Worm (Caenorhabditis elegans) whole organism, midembryonic: Measurements from ENCODE around the gene fbxb-107.

ENCODE experiments used
- T22C8.4 ChIP-seq: fragments of 200-800 bp; sonication (Bioruptor generic); IDR thresholded peaks from 2 replicates; pipeline ENCODE4 v1.3.6; 2022; ENCODE audit warnings: missing genetic modification characterization, missing compliant biosample characterization
- cog-1 ChIP-seq: sonication (generic microtip); optimal IDR thresholded peaks from 2 replicates; lab custom pipeline; 2016; ENCODE audit warnings: missing genetic modification characterization, missing compliant biosample characterization
- flt-1 ChIP-seq: fragments of 200-800 bp; sonication (Bioruptor generic); IDR thresholded peaks from 2 replicates; pipeline ENCODE4 v1.3.6; 2022; ENCODE audit warnings: missing genetic modification characterization, missing compliant biosample characterization
- klf-2 ChIP-seq: fragments of 200-800 bp; sonication (Bioruptor generic); conservative IDR thresholded peaks from 2 replicates; pipeline ENCODE4 v1.3.6; 2022; ENCODE audit warnings: missing genetic modification reagents, missing genetic modification characterization, missing compliant biosample characterization
- med-1 ChIP-seq: sonication (generic microtip); optimal IDR thresholded peaks from 2 replicates; lab custom pipeline; 2017; ENCODE audit warnings: missing genetic modification characterization, mild to moderate bottlenecking, missing compliant biosample characterization, antibody characterized with exemption, missing genetic modification reagents; ENCODE audit not compliant: insufficient read depth
- ref-1 ChIP-seq: fragments of 200-800 bp; sonication (Bioruptor generic); conservative IDR thresholded peaks from 2 replicates; pipeline ENCODE4 v1.3.6; 2022; ENCODE audit warnings: missing genetic modification reagents, missing genetic modification characterization, missing compliant biosample characterization
- tab-1 ChIP-seq: fragments of 200-800 bp; sonication (Bioruptor generic); IDR thresholded peaks from 2 replicates; pipeline ENCODE4 v1.3.6; 2022; ENCODE audit warnings: missing genetic modification characterization, missing compliant biosample characterization
- ztf-23 ChIP-seq: fragments of 200-800 bp; sonication (Bioruptor generic); IDR thresholded peaks from 2 replicates; pipeline ENCODE4 v1.3.6; 2022; ENCODE audit warnings: missing genetic modification reagents, missing genetic modification characterization, missing compliant biosample characterization
- ztf-29 ChIP-seq: fragments of 200-800 bp; sonication (Bioruptor generic); IDR thresholded peaks from 2 replicates; pipeline ENCODE4 v1.3.6; 2022; ENCODE audit warnings: missing genetic modification reagents, missing genetic modification characterization, missing compliant biosample characterization

Gene fbxb-107

DNA sequence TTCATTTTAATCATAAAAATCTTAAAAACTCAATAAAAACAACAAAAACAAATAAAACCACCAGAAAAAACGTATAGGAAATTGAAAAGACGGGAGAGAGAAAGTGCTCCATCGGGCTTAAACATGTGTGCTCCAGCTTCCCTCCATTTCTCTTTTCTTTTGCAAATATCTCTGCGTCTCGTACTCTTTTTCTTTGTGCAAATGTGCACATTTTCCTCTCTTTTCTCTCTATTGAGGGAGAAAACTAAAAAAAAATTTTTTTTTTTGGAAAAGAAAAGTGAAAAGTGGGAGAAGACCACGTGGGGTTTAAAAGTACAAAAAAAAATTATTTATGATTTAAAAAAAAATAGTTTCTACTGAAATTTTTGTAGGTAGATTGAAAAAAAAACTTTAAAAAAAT, 45.7 kb downstream of the fbxb-107 start:
- no peak for TF ChIP-seq ref-1 (GFP tag; lab: Robert Waterston, UW)
- no peak for TF ChIP-seq klf-2 (GFP tag; lab: Robert Waterston, UW)
- no peak for TF ChIP-seq cog-1 (tag; lab: Kevin White, UChicago)
- TF ChIP-seq med-1 (GFP tag; lab: Kevin White, UChicago): no peak
- no peak for TF ChIP-seq T22C8.4 (GFP tag; lab: Robert Waterston, UW)
- no peak for TF ChIP-seq flt-1 (GFP tag; lab: Robert Waterston, UW)

DNA sequence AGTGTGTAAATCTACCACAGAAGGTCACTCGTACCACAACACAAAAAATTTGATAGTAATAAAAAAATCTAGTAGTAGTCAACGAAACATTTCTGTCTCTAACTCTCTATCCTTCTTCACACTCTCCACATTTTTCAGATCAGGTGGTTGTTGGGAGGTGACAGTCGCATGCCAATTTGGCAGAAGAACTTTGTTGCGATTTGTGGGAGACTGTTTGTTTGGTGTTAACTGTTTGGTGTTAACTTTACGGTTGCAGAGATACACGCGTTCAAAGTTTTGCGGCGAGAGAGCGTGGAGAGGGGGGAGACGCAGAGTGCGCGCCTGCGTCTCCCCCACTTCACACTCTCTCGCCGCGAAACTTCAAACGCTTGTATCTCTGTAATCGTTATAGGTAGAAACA, 46.4 kb downstream of the fbxb-107 start:
- TF ChIP-seq flt-1 (GFP tag; lab: Robert Waterston, UW) (no peak), ztf-23 (GFP tag; lab: Robert Waterston, UW) (no peak), ztf-29 (GFP tag; lab: Robert Waterston, UW) (no peak), med-1 (GFP tag; lab: Kevin White, UChicago) (no peak), klf-2 (GFP tag; lab: Robert Waterston, UW) (no peak), ref-1 (GFP tag; lab: Robert Waterston, UW) (no peak)

DNA sequence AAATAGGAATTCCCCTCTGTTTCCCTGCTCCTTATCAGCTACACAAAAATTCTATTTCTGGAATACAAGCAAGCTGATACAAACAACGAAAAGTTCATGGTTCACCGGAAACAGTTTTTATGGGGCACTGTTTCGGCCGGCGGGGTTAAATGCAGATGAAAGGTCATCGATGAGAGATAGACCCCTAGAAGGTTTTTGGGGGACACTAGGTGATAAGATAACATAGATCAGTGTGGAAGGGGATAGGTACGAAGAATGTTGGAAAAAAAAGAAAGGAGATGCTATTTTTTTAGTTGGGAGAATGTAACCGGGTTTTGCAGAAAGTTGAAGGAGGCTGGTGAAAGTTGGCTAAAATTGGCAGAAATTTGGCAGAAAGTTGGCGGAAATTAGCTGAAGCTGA, 47.0 kb downstream of the fbxb-107 start:
- TF ChIP-seq klf-2 (GFP tag; lab: Robert Waterston, UW): no peak
- TF ChIP-seq ref-1 (GFP tag; lab: Robert Waterston, UW): no peak
- no peak for TF ChIP-seq cog-1 (tag; lab: Kevin White, UChicago)
- no peak for TF ChIP-seq med-1 (GFP tag; lab: Kevin White, UChicago)

DNA sequence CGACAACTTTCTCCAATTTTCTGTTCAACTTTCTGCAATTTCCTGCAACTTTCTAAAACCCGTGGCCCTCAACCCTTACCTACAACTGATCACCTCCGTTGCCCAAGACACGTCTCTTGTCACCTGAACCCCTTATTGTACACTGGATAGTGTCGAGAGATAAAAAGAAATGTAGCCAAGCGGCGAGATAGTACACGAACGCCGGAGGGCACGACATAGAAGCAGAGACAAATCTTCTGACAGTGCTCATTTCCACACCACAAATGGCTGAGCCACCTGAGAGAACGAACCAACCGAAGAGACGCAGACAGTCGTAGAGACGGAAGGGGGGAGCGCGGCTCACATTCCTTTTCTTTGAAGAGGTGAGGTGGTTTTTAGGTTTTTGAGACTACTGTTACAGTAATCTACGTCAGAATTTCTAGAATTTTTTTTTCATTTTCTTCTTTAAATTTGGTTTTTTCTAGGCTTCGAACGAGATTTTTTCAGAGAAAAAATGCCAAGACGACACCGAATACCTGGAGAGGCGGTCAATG, 49.2 kb downstream of the fbxb-107 start, which contains the start of gene K12H6.12:
Gene K12H6.12 (plus strand): TSS at position 483 of the 533 bp plus-strand sequence.
- no peak for TF ChIP-seq cog-1 (tag; lab: Kevin White, UChicago)
- no peak for TF ChIP-seq T22C8.4 (GFP tag; lab: Robert Waterston, UW)
- TF ChIP-seq tab-1 (GFP tag; lab: Robert Waterston, UW): no peak
- no peak for TF ChIP-seq ztf-29 (GFP tag; lab: Robert Waterston, UW)
- TF ChIP-seq med-1 (GFP tag; lab: Kevin White, UChicago): no peak
- TF ChIP-seq flt-1 (GFP tag; lab: Robert Waterston, UW): no peak
- no peak for TF ChIP-seq ztf-23 (GFP tag; lab: Robert Waterston, UW)
- no peak for TF ChIP-seq ref-1 (GFP tag; lab: Robert Waterston, UW)
- no peak for TF ChIP-seq klf-2 (GFP tag; lab: Robert Waterston, UW)
